Worm (Caenorhabditis elegans): ENCODE data around the gene Y17D7B.4.

DNA sequence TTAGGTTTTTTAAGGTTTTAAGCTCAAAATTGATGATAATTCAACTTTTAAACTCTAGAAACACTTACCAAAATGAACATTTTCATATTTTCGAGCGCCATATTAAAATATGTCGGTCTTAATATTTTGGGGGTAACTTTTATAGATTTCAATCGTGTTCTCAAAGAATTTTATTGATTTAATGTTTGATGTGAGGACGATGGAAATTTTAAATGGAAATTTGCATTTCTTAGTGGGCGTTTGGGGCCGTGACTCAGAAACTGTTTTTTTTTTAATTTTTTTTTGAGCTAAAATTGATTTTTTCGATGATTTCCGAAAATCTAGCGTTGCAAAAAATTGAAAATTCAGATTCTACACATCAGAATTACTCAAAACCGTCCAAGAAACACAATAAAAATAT, 26.8 kb upstream of the Y17D7B.4 start, which contains the start of gene C54E10.10:
- TF ChIP-seq dao-5 (tag; optimal IDR thresholded peaks at IDR 0.05) (no peak), him-1 (tag; optimal IDR thresholded peaks at IDR 0.05) (no peak), W03F9.2 (tag; optimal IDR thresholded peaks at IDR 0.05) (no peak)

All from whole organism, L4/young adult.